Worm (Caenorhabditis elegans): ENCODE measurements around the gene T05A7.1.

Gene T05A7.1

DNA sequence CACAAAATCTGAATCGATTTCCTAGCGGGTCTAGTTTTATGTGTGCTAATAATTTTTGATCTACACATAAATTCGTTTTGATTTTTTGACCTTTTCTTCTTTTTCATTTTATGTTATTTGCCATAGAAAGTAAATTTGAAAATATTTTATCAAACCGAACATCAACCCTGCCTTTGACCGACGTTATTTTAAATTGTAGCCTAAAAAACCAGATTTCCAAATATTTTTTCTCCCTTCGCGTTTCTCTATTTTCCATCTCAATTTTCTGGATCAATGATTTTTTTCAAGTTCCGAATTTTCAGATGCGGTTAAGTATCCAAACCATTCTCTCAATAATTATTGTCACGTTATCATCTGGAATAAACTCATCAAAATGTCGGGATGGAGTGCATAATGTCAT, at the start of gene T05A7.1:
Gene T05A7.1, plus strand, starts transcription at position 301 of the 400 bp plus-strand sequence.
- TF ChIP-seq unc-62 (GFP tag; optimal IDR thresholded peaks at IDR 0.05) = no peak

DNA sequence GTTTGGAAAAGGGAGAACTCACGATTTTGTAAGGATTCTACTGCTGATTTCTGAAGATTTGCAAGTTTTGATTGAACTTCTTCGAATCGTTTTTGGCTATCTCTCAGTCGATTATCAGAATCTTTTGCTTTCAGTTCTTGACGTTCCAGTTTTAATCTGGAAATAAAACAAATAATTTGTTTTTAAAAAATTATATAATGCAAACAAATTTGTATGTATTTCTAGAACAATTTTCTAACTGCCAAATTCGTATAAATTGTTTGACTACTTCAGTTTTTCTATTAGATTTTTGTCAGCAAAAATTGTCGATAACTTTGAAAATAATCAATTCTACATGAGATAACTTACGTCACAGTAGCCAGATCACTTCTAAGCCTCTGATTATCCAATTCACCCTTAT, 46.5 kb upstream of the T05A7.1 start:
- no peak for TF ChIP-seq unc-62 (GFP tag; optimal IDR thresholded peaks at IDR 0.05)

DNA sequence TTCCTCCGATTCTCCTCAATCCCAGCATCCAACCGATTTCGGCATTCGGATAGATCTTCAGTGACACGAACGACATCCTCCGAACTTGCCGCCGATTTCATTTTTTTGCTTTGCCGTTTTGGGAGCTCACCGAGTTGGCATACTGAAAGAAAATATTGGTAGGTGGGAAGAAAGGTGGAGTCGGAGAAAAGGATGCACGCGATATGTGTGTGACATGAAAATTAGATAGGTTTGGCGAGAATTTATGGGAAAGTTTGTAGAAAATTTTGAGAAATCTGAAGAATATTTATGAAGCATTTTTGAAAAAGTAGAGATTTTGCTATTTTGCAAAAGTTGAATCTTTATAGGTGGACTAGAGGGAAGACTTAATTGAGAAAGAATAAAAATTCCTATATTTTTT, 39.8 kb upstream of the T05A7.1 start, which contains the start of gene che-10:
Gene che-10, minus strand, starts transcription at position 101 of the 400 bp plus-strand sequence.
- TF ChIP-seq unc-62 (GFP tag; optimal IDR thresholded peaks at IDR 0.05) = no peak

DNA sequence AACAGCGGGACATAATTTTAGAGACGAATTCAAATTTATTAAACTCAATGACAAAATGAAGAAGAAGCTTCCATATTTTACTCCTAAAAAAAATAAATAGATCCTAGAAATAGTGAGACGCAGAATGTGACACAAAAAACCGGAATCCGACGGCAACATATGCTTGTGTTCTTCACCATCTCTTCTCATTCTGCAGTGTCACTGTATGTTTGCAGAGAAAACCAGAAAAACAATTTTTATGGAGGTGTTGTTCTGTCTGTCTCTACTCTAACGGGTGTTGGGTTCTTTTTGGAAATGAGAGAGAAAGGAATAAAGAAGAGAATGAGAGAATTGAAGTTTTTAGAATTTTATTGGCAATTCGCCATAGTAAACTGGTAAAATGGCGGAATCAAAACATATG, 39.1 kb upstream of the T05A7.1 start:
- no peak for TF ChIP-seq unc-62 (GFP tag; optimal IDR thresholded peaks at IDR 0.05)

DNA sequence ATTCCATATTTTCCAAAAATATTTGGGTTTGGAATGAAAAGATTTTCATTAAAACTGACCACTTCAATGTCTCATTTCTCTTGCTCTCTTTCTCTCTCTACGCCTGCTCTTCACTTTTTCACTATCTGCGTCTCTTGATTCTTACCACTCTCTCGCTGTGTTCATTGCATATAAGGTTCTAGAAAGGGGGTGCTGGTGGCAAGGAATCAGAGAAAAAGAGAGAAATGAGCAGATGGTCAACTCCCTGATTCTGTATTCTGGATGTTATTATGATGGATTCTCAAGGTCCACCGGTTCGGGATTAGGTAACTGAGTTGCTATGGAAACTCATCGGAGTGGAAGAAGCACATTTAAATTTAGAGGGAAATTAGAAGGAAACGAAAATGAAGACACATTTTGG, 37.3 kb upstream of the T05A7.1 start:
- no peak for TF ChIP-seq unc-62 (GFP tag; optimal IDR thresholded peaks at IDR 0.05)

DNA sequence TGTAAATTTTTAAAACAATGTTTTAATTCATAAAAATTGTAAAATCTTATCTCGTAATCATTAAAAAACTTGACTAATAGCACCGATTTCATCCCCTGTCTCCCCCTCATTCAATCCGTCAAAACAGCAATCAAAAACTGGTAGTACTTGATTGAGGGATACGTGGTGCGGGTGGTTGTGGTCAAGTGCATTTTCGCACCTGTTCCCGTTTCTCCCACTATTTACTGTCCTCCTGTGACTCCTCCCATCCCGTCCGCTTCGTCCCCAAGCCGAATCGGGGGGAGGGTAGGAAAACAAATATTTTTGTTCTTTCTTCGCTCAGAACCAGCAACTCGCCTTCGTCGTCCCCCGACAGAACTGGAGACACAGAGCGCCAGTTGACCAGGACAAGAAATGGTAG, 29.2 kb upstream of the T05A7.1 start, which contains the start of gene lgc-27:
Gene lgc-27, plus strand, starts transcription at position 301 of the 400 bp plus-strand sequence.
- TF ChIP-seq unc-62 (GFP tag; optimal IDR thresholded peaks at IDR 0.05) = no peak

DNA sequence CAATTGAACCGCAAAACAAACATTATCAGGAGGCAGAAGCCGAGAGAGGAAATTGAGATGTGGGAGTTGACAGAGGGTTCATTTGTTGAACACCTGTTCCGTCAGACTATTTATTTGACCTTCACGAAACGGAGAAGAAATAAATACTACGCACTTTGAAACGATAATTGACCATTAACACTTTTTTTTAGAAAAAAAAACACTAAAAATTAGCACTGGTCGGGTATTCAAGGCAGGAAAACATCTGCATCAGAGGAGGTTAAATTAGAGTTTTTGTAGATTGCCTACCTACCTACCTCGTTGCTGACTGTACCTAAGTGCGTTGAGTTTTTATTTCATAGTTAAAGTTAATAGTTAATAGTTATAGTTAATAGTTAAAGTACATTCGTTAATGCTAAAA, 27.9 kb upstream of the T05A7.1 start:
- no peak for TF ChIP-seq unc-62 (GFP tag; optimal IDR thresholded peaks at IDR 0.05)

DNA sequence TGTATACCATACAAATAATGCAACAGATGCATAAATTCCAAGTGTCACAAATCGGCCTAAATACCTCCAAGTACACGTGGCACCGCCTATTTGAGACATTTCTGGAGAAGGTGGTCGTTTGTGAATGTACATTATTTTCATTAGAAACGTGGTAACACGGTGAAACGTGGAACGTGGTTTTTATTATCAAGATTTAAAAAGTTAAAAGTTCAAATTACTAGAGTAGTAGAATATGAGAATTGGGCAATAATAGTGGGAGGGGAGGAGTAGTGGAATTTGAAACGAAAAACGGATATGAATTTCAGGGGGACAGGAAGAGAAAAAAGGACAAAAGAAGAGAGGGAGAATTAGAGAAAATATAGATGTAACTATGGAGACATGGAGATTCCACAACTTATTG, 22.2 kb upstream of the T05A7.1 start, which contains the start of gene fut-6:
Gene fut-6, minus strand, starts transcription at position 101 of the 400 bp plus-strand sequence.
- no peak for TF ChIP-seq unc-62 (GFP tag; optimal IDR thresholded peaks at IDR 0.05)

DNA sequence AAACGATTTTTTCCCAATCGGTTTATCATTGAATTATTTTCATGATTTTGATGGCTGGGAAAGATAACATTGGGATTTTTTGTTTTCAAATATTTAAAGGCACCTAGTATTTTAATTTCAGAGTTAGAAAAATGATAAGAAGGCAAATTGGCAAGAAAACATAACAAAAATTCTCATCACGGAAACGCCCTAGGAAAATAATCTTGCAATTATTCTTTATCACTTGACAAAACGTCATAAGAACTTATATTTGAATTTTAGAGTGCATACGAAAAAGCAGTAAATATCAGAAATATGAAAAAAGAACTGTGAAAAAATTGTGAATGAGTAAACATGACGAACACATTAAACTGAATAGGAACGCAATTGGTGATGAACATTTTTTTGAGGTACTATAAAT, 20.6 kb upstream of the T05A7.1 start:
- no peak for TF ChIP-seq unc-62 (GFP tag; optimal IDR thresholded peaks at IDR 0.05)

DNA sequence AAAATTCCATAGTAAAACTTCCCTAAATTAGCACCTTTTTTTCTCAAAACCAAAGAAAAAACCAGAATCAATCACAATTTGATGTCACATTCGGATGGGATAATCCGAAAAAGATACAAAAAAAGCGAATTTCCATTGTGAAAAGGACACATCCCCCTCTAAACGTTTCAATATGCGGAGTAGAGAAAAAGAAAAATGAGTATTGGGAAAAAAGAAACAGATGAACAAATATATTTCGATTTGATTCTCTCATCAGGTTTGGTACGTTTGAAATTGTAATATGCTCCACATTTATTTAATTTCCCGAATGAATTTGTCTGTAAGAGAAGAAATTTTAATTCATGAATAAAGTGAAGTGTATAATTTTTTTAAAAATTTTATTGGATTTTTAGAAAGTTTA, 19.8 kb upstream of the T05A7.1 start:
- TF ChIP-seq unc-62 (GFP tag; optimal IDR thresholded peaks at IDR 0.05) = no peak

DNA sequence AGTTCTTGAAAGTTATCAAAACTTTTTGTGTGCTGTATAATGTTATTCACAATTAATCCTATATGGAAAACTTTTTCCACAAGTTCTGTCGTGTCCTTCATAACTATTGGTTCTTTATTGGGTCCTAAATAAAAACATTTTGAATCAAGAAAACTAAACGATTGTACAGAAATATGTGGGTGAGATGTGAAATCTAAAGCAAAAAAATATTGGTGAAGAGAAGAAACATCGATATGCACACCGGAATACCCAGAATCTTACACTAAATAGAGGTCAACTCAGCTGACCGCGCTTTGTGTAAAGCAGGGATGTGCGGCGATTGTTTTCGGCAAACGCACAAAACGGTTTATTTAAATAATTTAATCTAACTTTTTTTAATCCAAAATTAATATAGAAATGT, 16.7 kb upstream of the T05A7.1 start, which contains the start of gene T05A7.13:
Gene T05A7.13, minus strand, starts transcription at position 101 of the 400 bp plus-strand sequence.
- TF ChIP-seq unc-62 (GFP tag; optimal IDR thresholded peaks at IDR 0.05) = no peak

DNA sequence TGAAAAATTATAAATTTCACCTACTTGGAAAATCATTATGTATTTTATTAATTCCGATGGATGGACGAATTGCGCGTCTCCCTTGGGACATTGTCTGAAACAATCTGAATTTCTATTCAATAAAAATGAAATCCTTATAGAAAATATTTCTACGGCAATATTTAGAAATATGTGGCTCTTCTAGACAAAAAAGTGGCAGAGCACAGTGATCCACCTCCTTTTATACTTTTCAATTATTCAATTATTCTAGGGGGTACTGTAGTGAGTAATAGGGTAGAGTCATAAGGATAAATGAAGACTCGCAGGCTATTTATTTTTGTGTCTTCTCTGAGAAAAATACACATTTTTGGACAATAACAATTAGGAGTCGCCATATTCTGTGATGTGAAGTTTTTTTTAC, 14.8 kb upstream of the T05A7.1 start, which contains the start of gene T05A7.12:
Gene T05A7.12, minus strand, starts transcription at position 101 of the 400 bp plus-strand sequence.
- TF ChIP-seq unc-62 (GFP tag; optimal IDR thresholded peaks at IDR 0.05) = no peak

DNA sequence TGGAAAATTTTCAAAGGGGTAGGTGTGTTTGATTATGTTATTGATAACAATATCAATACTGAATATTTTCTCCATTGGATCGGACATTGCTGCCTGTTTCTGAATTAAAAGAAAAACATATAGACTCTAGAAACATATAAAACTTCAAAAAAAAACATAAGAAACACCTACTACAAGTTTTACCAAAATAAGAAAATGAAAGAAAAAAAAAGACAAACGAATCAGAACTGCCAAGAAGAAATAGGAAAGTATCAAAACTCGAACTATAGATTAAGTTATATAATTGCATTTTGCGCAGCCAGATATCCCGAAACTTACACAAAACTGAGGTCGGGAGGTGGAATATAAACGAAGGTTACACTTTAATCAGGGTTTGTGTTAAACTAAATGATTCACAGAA, 12.7 kb upstream of the T05A7.1 start, which contains the start of gene T05A7.11:
Gene T05A7.11, minus strand, starts transcription at position 101 of the 400 bp plus-strand sequence.
- no peak for TF ChIP-seq unc-62 (GFP tag; optimal IDR thresholded peaks at IDR 0.05)

DNA sequence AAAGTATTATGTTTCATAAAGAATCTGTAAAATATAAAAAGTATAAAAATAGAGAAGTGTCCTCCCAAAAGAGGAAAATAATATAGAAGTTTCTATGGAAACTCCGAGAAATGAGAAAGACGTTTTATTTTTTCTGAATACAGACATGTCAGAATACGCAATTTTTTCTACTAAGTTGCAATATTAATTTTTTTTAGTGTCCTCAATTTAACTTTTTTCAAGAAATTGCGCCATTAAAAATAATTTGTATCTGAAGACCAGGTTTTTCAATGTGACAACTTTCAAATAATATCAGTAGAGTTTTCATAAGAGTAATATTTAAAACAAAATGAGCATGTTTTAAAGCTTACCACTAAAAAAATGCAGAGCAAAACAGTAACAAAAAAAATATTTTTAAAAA, 10.4 kb upstream of the T05A7.1 start, which contains the start of gene fut-5:
Gene fut-5, minus strand, starts transcription at position 101 of the 400 bp plus-strand sequence.
- TF ChIP-seq unc-62 (GFP tag; optimal IDR thresholded peaks at IDR 0.05) = no peak

DNA sequence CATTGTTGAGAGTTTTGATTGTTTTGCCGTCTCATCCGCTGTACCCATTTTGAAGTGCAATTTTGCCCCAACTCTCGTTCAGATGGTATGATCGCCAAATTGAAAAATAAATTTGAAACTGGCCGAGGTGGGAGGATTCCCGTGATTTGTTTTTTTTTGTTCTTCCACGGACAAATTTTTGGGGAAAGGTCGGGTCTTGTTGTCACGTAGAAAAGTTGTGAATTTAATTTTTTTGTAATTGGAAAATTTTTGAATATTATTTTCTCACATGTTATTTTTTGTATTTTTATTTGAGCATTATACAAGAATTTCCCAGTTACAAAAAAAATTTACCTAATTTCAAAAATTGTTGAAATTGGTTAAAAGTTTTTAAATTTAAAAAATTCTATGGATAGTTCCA, 6.3 kb upstream of the T05A7.1 start, which contains the start of gene T05A7.6:
Gene T05A7.6, minus strand, starts transcription at position 101 of the 400 bp plus-strand sequence.
- no peak for TF ChIP-seq unc-62 (GFP tag; optimal IDR thresholded peaks at IDR 0.05)

DNA sequence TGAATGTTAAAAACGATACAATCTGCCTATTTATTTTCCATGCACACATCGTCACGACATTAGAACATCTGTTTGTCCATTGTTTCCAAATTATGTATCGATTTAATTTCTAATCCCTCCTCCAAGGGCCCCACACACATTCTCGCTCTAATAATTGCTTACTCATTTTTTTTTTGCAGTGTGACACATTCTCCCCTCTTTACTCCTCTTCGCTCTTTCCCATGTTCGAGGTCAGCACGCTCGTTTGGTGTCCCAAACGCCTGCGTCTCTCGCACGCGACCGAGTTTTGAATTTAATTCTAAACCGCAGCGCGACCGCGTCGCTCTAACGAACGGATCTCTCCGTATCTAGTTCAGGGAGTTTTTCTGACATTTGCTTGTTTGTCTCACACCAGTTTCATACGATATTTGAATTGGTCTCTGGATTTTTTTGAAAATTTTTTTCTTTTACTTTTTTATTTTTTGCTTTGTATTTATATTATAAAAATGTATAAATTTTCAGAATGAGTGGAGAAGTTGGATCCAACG, 5.4 kb upstream of the T05A7.1 start, which contains the start of the genes clec-140 and hmg-11:
Gene clec-140, plus strand, starts transcription at position 477 of the 527 bp plus-strand sequence.
Gene hmg-11, plus strand, starts transcription at position 502 of the 527 bp plus-strand sequence.
- TF ChIP-seq unc-62 (GFP tag; optimal IDR thresholded peaks at IDR 0.05) = no peak

DNA sequence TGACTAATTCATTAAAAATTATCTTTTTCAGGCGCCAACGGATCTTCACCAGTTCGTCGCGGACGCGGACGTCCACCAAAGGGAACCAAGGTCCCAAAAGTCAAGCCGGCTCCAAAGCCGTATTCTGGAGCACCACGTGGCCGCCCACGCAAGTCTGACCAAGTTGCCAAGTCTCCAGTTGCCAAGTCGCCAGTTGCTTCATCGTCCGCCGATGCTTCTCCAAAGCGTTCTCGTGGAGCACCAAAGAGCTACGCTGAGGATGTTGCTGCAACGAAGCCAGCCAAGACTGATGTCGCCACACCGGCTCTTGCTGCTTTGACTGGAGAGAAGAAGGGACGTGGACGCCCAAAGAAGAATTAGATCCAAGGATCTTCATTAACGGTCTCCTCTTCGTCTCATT, 4.8 kb upstream of the T05A7.1 start:
- no peak for TF ChIP-seq unc-62 (GFP tag; optimal IDR thresholded peaks at IDR 0.05)
